Worm (Caenorhabditis elegans) whole organism, L4 larva: ENCODE data around the gene C07A9.10.

ENCODE experiments used
- dmd-8 ChIP-seq: fragments of 200-800 bp; sonication (Bioruptor generic); IDR thresholded peaks from 2 replicates; pipeline ENCODE4 v1.3.6; 2022; ENCODE audit warnings: missing genetic modification characterization, missing compliant biosample characterization
- lin-1 ChIP-seq: fragments of 200-800 bp; sonication (Bioruptor generic); IDR thresholded peaks from 2 replicates; pipeline ENCODE4 v1.3.6; 2022; ENCODE audit warnings: missing genetic modification reagents, missing genetic modification characterization, missing compliant biosample characterization
- lir-3 ChIP-seq: sonication (generic microtip); optimal IDR thresholded peaks from 2 replicates; lab custom pipeline; 2016; ENCODE audit warnings: mild to moderate bottlenecking, missing genetic modification characterization, missing compliant biosample characterization
- mxl-2 ChIP-seq: fragments of 200-800 bp; sonication (Bioruptor generic); conservative IDR thresholded peaks from 2 replicates; pipeline ENCODE4 v1.3.6; 2022; ENCODE audit warnings: missing genetic modification reagents, missing genetic modification characterization, missing compliant biosample characterization
- unc-62 ChIP-seq, 3 experiments: fragments of 150-350 bp in 1 of 3; sonication (generic microtip); optimal IDR thresholded peaks in 2 of 3; peaks in 1 of 3; 1 replicate in 1 of 3; 2 replicates in 2 of 3; lab custom pipeline; 2014 to 2017; ENCODE audit warnings: missing biosample characterization in 3 of 3, missing genetic modification characterization in 3 of 3, missing genetic modification reagents in 3 of 3, missing genotype in 1 of 3
- zip-11 ChIP-seq: fragments of 200-800 bp; sonication (Bioruptor generic); IDR thresholded peaks from 2 replicates; pipeline ENCODE4 v1.3.6; 2022; ENCODE audit warnings: missing genetic modification characterization, missing compliant biosample characterization

- TF ChIP-seq dmd-8 (GFP tag; lab: Robert Waterston, UW) (no peak), lin-1 (GFP tag; lab: Robert Waterston, UW) (no peak), lir-3 (tag; lab: Kevin White, UChicago) (no peak), mxl-2 (no peak), zip-11 (GFP tag; lab: Robert Waterston, UW) (no peak), unc-62 (GFP tag; optimal IDR thresholded peaks at IDR 0.05 in 1 of 2; lab: Kevin White, UChicago) (no peak), unc-62 (tag; optimal IDR thresholded peaks at IDR 0.05; lab: Kevin White, UChicago) (no peak)
Observed at ce11 chrIII:9663943-9664342, 21.9 kb downstream of the C07A9.10 start.
